Worm (Caenorhabditis elegans) whole organism, L4 larva: ENCODE results near the gene ins-13.

ENCODE experiments used
- F26F4.8 ChIP-seq: fragments of 200-800 bp; sonication (Bioruptor generic); conservative IDR thresholded peaks from 2 replicates; pipeline ENCODE4 v1.3.6; 2022; ENCODE audit warnings: missing genetic modification characterization, missing compliant biosample characterization
- F44E2.7 ChIP-seq: fragments of 200-800 bp; sonication (Bioruptor generic); IDR thresholded peaks from 2 replicates; pipeline ENCODE4 v2.1.2; 2022; ENCODE audit warnings: missing genetic modification characterization, missing compliant biosample characterization
- R02D3.7 ChIP-seq: fragments of 150-350 bp; sonication (generic microtip); optimal IDR thresholded peaks from 3 replicates; lab custom pipeline; 2014; ENCODE audit warnings: missing biosample characterization, missing genetic modification characterization
- T20F7.1 ChIP-seq: fragments of 200-800 bp; sonication (Bioruptor generic); optimal IDR thresholded peaks from 2 replicates; lab custom pipeline; 2018; ENCODE audit warnings: mild to moderate bottlenecking, missing genetic modification characterization, missing compliant biosample characterization
- Y75B8A.6 ChIP-seq: fragments of 200-800 bp; sonication (Bioruptor generic); IDR thresholded peaks from 2 replicates; pipeline ENCODE4 v1.3.6; 2022; ENCODE audit warnings: missing genetic modification reagents, missing genetic modification characterization, missing compliant biosample characterization
- ama-1 ChIP-seq: fragments of 150-350 bp; optimal IDR thresholded peaks from 2 replicates; lab custom pipeline; 2014; ENCODE audit warnings: inconsistent platforms, mixed read lengths
- arid-1 ChIP-seq: fragments of 200-800 bp; sonication (Bioruptor generic); conservative IDR thresholded peaks from 2 replicates; pipeline ENCODE4 v1.3.6; 2022; ENCODE audit warnings: missing genetic modification reagents, missing genetic modification characterization, missing compliant biosample characterization
- ceh-28 ChIP-seq: fragments of 150-350 bp; optimal IDR thresholded peaks from 2 replicates; lab custom pipeline; 2014; ENCODE audit warnings: missing biosample characterization, missing genetic modification reagents, missing genetic modification characterization
- ceh-32 ChIP-seq: sonication (generic microtip); optimal IDR thresholded peaks from 2 replicates; lab custom pipeline; 2016; ENCODE audit warnings: mild to moderate bottlenecking, missing genetic modification characterization, missing compliant biosample characterization; ENCODE audit not compliant: poor library complexity
- ceh-44 ChIP-seq: fragments of 200-800 bp; sonication (Bioruptor generic); IDR thresholded peaks from 2 replicates; pipeline ENCODE4 v1.3.6; 2022; ENCODE audit warnings: missing genetic modification reagents, missing genetic modification characterization, missing compliant biosample characterization
- ctbp-1 ChIP-seq: fragments of 200-800 bp; sonication (Bioruptor generic); IDR thresholded peaks from 2 replicates; pipeline ENCODE4 v1.3.6; 2022; ENCODE audit warnings: missing genetic modification reagents, missing genetic modification characterization, missing compliant biosample characterization
- daf-12 ChIP-seq: fragments of 150-350 bp; optimal IDR thresholded peaks from 2 replicates; lab custom pipeline; 2014; ENCODE audit warnings: missing biosample characterization, missing genetic modification reagents, missing genetic modification characterization
- daf-19 ChIP-seq: fragments of 200-800 bp; sonication (Bioruptor generic); conservative IDR thresholded peaks from 2 replicates; pipeline ENCODE4 v1.3.6; 2022; ENCODE audit warnings: missing genetic modification characterization, missing compliant biosample characterization
- daf-8 ChIP-seq: fragments of 200-800 bp; sonication (Bioruptor generic); IDR thresholded peaks from 2 replicates; pipeline ENCODE4 v1.3.6; 2022; ENCODE audit warnings: missing genetic modification characterization, missing compliant biosample characterization
- dmd-6 ChIP-seq: fragments of 200-800 bp; sonication (Bioruptor generic); IDR thresholded peaks from 2 replicates; pipeline ENCODE4 v1.3.6; 2022; ENCODE audit warnings: missing genetic modification reagents, missing genetic modification characterization, missing compliant biosample characterization
- dmd-9 ChIP-seq: fragments of 200-800 bp; sonication (Bioruptor generic); IDR thresholded peaks from 2 replicates; pipeline ENCODE4 v1.3.6; 2022; ENCODE audit warnings: missing genetic modification reagents, missing genetic modification characterization, missing compliant biosample characterization
- egl-27 ChIP-seq: sonication (generic microtip); optimal IDR thresholded peaks from 3 replicates; lab custom pipeline; 2017; ENCODE audit warnings: missing biosample characterization, missing genetic modification reagents, missing genetic modification characterization
- gei-8 ChIP-seq: fragments of 200-800 bp; sonication (Bioruptor generic); optimal IDR thresholded peaks from 2 replicates; lab custom pipeline; 2018; ENCODE audit warnings: mild to moderate bottlenecking, missing genetic modification characterization, missing compliant biosample characterization
- hif-1 ChIP-seq, 2 experiments: sonication (generic microtip); optimal IDR thresholded peaks; 2 replicates each; lab custom pipeline; 2016 to 2017; ENCODE audit warnings: missing compliant biosample characterization in 2 of 2, missing genetic modification characterization in 2 of 2, missing genetic modification reagents in 2 of 2, missing genotype in 2 of 2, mild to moderate bottlenecking in 1 of 2
- hlh-11 ChIP-seq: fragments of 200-800 bp; sonication (Bioruptor generic); optimal IDR thresholded peaks from 2 replicates; lab custom pipeline; 2018; ENCODE audit warnings: mild to moderate bottlenecking, missing genetic modification characterization, missing compliant biosample characterization
- hmg-1.1 ChIP-seq: fragments of 200-800 bp; sonication (Bioruptor generic); IDR thresholded peaks from 2 replicates; pipeline ENCODE4 v1.3.6; 2022; ENCODE audit warnings: missing genetic modification reagents, missing genetic modification characterization, missing compliant biosample characterization
- lim-7 ChIP-seq: fragments of 200-800 bp; sonication (Bioruptor generic); IDR thresholded peaks from 2 replicates; pipeline ENCODE4 v1.3.6; 2022; ENCODE audit warnings: missing genetic modification characterization, missing compliant biosample characterization
- lin-1 ChIP-seq: fragments of 200-800 bp; sonication (Bioruptor generic); IDR thresholded peaks from 2 replicates; pipeline ENCODE4 v1.3.6; 2022; ENCODE audit warnings: missing genetic modification reagents, missing genetic modification characterization, missing compliant biosample characterization
- lin-15B ChIP-seq: fragments of 150-350 bp; sonication (generic microtip); optimal IDR thresholded peaks from 3 replicates; lab custom pipeline; 2014; ENCODE audit warnings: missing biosample characterization, missing genetic modification characterization
- lin-29 ChIP-seq: fragments of 200-800 bp; sonication (Bioruptor generic); IDR thresholded peaks from 2 replicates; pipeline ENCODE4 v1.3.6; 2022; ENCODE audit warnings: missing genetic modification reagents, missing genetic modification characterization, missing compliant biosample characterization
- lin-39 ChIP-seq: fragments of 150-350 bp; optimal IDR thresholded peaks from 2 replicates; lab custom pipeline; 2014; ENCODE audit warnings: missing biosample characterization, missing genetic modification reagents, missing genetic modification characterization
- lir-3 ChIP-seq: sonication (generic microtip); optimal IDR thresholded peaks from 2 replicates; lab custom pipeline; 2016; ENCODE audit warnings: mild to moderate bottlenecking, missing genetic modification characterization, missing compliant biosample characterization
- madf-9 ChIP-seq: fragments of 200-800 bp; sonication (Bioruptor generic); conservative IDR thresholded peaks from 2 replicates; pipeline ENCODE4 v1.3.6; 2022; ENCODE audit warnings: missing genetic modification reagents, missing genetic modification characterization, missing compliant biosample characterization
- mep-1 ChIP-seq: fragments of 150-350 bp; sonication (generic microtip); optimal IDR thresholded peaks from 3 replicates; lab custom pipeline; 2014; ENCODE audit warnings: missing biosample characterization, missing genetic modification characterization
- mxl-2 ChIP-seq: fragments of 200-800 bp; sonication (Bioruptor generic); conservative IDR thresholded peaks from 2 replicates; pipeline ENCODE4 v1.3.6; 2022; ENCODE audit warnings: missing genetic modification reagents, missing genetic modification characterization, missing compliant biosample characterization
- mxl-3 ChIP-seq: fragments of 200-800 bp; sonication (Bioruptor generic); optimal IDR thresholded peaks from 2 replicates; lab custom pipeline; 2018; ENCODE audit warnings: mild to moderate bottlenecking, missing genetic modification characterization, missing compliant biosample characterization
- nhr-10 ChIP-seq: fragments of 150-350 bp; optimal IDR thresholded peaks from 2 replicates; lab custom pipeline; 2014; ENCODE audit warnings: missing biosample characterization, missing genetic modification characterization
- nhr-11 ChIP-seq: fragments of 150-350 bp; optimal IDR thresholded peaks from 2 replicates; lab custom pipeline; 2014; ENCODE audit warnings: missing biosample characterization, missing genetic modification characterization
- nhr-111 ChIP-seq: fragments of 200-800 bp; sonication (Bioruptor generic); optimal IDR thresholded peaks from 2 replicates; lab custom pipeline; 2018; ENCODE audit warnings: mild to moderate bottlenecking, missing genetic modification characterization, missing compliant biosample characterization
- nhr-28 ChIP-seq: fragments of 150-350 bp; optimal IDR thresholded peaks from 2 replicates; lab custom pipeline; 2014; ENCODE audit warnings: missing biosample characterization, missing genetic modification characterization
- nhr-41 ChIP-seq: fragments of 200-800 bp; sonication (Bioruptor generic); IDR thresholded peaks from 2 replicates; pipeline ENCODE4 v1.3.6; 2022; ENCODE audit warnings: missing genetic modification reagents, missing genetic modification characterization, missing compliant biosample characterization
- nhr-6 ChIP-seq: fragments of 150-350 bp; optimal IDR thresholded peaks from 2 replicates; lab custom pipeline; 2014; ENCODE audit warnings: missing biosample characterization, missing genetic modification characterization
- php-3 ChIP-seq: fragments of 200-800 bp; sonication (Bioruptor generic); IDR thresholded peaks from 2 replicates; pipeline ENCODE4 v1.3.6; 2022; ENCODE audit warnings: missing genetic modification reagents, missing genetic modification characterization, missing compliant biosample characterization
- rbr-2 ChIP-seq: sonication (generic microtip); optimal IDR thresholded peaks from 2 replicates; lab custom pipeline; 2016; ENCODE audit warnings: missing genotype, missing genetic modification characterization, missing compliant biosample characterization
- sdz-12 ChIP-seq: fragments of 200-800 bp; sonication (Bioruptor generic); optimal IDR thresholded peaks from 2 replicates; lab custom pipeline; 2018; ENCODE audit warnings: mild to moderate bottlenecking, missing genetic modification characterization, missing compliant biosample characterization
- set-16 ChIP-seq: fragments of 200-800 bp; sonication (Bioruptor generic); IDR thresholded peaks from 2 replicates; pipeline ENCODE4 v1.3.6; 2022; ENCODE audit warnings: missing genetic modification reagents, missing genetic modification characterization, missing compliant biosample characterization
- snpc-1.2 ChIP-seq: fragments of 200-800 bp; sonication (Bioruptor generic); IDR thresholded peaks from 2 replicates; pipeline ENCODE4 v1.3.6; 2022; ENCODE audit warnings: missing genetic modification reagents, missing genetic modification characterization, missing compliant biosample characterization
- snpc-4 ChIP-seq: fragments of 150-350 bp; optimal IDR thresholded peaks from 2 replicates; lab custom pipeline; 2014; ENCODE audit warnings: missing biosample characterization, missing genetic modification characterization
- unc-130 ChIP-seq: sonication (generic microtip); optimal IDR thresholded peaks from 2 replicates; lab custom pipeline; 2016; ENCODE audit warnings: missing genetic modification reagents, missing genetic modification characterization, missing compliant biosample characterization
- unc-62 ChIP-seq, 3 experiments: fragments of 150-350 bp in 1 of 3; sonication (generic microtip); optimal IDR thresholded peaks in 2 of 3; peaks in 1 of 3; 1 replicate in 1 of 3; 2 replicates in 2 of 3; lab custom pipeline; 2014 to 2017; ENCODE audit warnings: missing biosample characterization in 3 of 3, missing genetic modification characterization in 3 of 3, missing genetic modification reagents in 3 of 3, missing genotype in 1 of 3
- vab-7 ChIP-seq: fragments of 200-800 bp; sonication (Bioruptor generic); IDR thresholded peaks from 2 replicates; pipeline ENCODE4 v1.3.6; 2022; ENCODE audit warnings: missing genetic modification reagents, missing genetic modification characterization, missing compliant biosample characterization
- zfp-3 ChIP-seq: fragments of 200-800 bp; sonication (Bioruptor generic); conservative IDR thresholded peaks from 2 replicates; pipeline ENCODE4 v1.3.6; 2022; ENCODE audit warnings: missing genetic modification reagents, missing genetic modification characterization, missing compliant biosample characterization

ins-13 gene

DNA sequence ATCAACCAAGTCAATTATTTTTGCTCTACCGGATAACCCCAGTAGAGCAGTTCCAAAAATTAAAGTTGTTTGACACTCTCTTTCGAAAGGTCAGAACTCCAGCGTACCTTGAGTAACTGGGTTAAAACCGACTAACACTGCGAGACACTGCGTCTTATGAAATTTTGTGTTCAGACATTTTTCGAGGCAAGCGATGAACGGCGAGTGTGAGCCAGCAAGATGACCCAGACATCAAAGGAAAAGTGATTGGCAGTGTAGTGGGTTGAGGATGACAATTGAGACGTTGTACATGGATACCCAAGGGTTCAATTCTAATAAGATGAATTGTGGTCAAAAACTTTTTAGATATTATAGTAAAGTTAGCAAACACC is 534 bp downstream of the ins-13 start (continued):
- TF ChIP-seq R02D3.7 (tag; lab: Kevin White, UChicago) = no peak
- no peak for TF ChIP-seq ceh-32 (tag; lab: Kevin White, UChicago)
- TF ChIP-seq nhr-10 (tag; lab: Kevin White, UChicago) = peak; percentile 72
- TF ChIP-seq lin-1 = peak; percentile 59; the same call in 1 of the 2 replicates
- peak in 1 of 2 experiments; percentile 95 for TF ChIP-seq unc-62 (GFP tag; optimal IDR thresholded peaks at IDR 0.05 in 1 of 2; lab: Kevin White, UChicago)
- TF ChIP-seq unc-62 (tag; optimal IDR thresholded peaks at IDR 0.05; lab: Kevin White, UChicago) = no peak
- TF ChIP-seq lir-3 = no peak
- peak; percentile 48 for TF ChIP-seq egl-27 (tag; lab: Kevin White, UChicago)
- peak; percentile 77 for TF ChIP-seq hlh-11
- peak; percentile 46; the same call in 1 of the 2 replicates for TF ChIP-seq nhr-41 (GFP tag; lab: Robert Waterston, UW)
- TF ChIP-seq sdz-12 (GFP tag; lab: Kevin White, UChicago) = no peak
- TF ChIP-seq hmg-1.1 (GFP tag; lab: Robert Waterston, UW) = peak; percentile 8; the same call in 1 of the 2 replicates
- no peak for TF ChIP-seq daf-12 (tag; lab: Kevin White, UChicago)
- no peak for TF ChIP-seq lim-7 (GFP tag; lab: Robert Waterston, UW)
- no peak for TF ChIP-seq nhr-6 (tag; lab: Kevin White, UChicago)
- TF ChIP-seq ctbp-1 (GFP tag; lab: Robert Waterston, UW) = 0 out of 2 replicates have a peak, but pooled peaks have one; percentile 17
- peak; percentile 99 for TF ChIP-seq ama-1 (lab: Kevin White, UChicago)
- no peak for TF ChIP-seq gei-8
- no peak for TF ChIP-seq daf-8 (GFP tag; lab: Robert Waterston, UW)
- TF ChIP-seq mxl-2 = peak; percentile 60; the same call in 1 of the 2 replicates
- TF ChIP-seq set-16 (GFP tag; lab: Robert Waterston, UW) = no peak
- no peak for TF ChIP-seq F44E2.7 (GFP tag; lab: Robert Waterston, UW)
- TF ChIP-seq ceh-28 (tag; lab: Kevin White, UChicago) = no peak
- peak; percentile 61 for TF ChIP-seq vab-7 (GFP tag; lab: Robert Waterston, UW)
- TF ChIP-seq unc-130 (GFP tag; lab: Kevin White, UChicago) = no peak
- no peak for TF ChIP-seq snpc-1.2 (GFP tag; lab: Robert Waterston, UW)
- peak; percentile 62; the same call in 1 of the 2 replicates for TF ChIP-seq dmd-9 (GFP tag; lab: Robert Waterston, UW)
- no peak for TF ChIP-seq F26F4.8
- no peak for TF ChIP-seq Y75B8A.6 (GFP tag; lab: Robert Waterston, UW)

ce11 chrII:5543476-5544144 is 1.1 kb downstream of the ins-13 start:
- TF ChIP-seq unc-130 (GFP tag; lab: Kevin White, UChicago) (peak; percentile 34), dmd-6 (GFP tag; lab: Robert Waterston, UW) (peak; percentile 98), T20F7.1 (GFP tag; lab: Kevin White, UChicago) (peak; percentile 92), daf-8 (GFP tag; lab: Robert Waterston, UW) (peak; percentile 84; the same call in 1 of the 2 replicates), php-3 (GFP tag; lab: Robert Waterston, UW) (peak; percentile 86), madf-9 (GFP tag; lab: Robert Waterston, UW) (peak; percentile 94), ceh-44 (GFP tag; lab: Robert Waterston, UW) (peak; percentile 94), snpc-4 (tag; lab: Kevin White, UChicago) (peak; percentile 99), vab-7 (GFP tag; lab: Robert Waterston, UW) (peak; percentile 94), mxl-3 (GFP tag; lab: Kevin White, UChicago) (peak; percentile 90), ceh-28 (tag; lab: Kevin White, UChicago) (peak; percentile 33), arid-1 (GFP tag; lab: Robert Waterston, UW) (peak; percentile 96), rbr-2 (peak; percentile 98), nhr-41 (GFP tag; lab: Robert Waterston, UW) (peak; percentile 88), zfp-3 (GFP tag; lab: Robert Waterston, UW) (peak; percentile 94), hif-1 (tag; optimal IDR thresholded peaks at IDR 0.05; lab: Kevin White, UChicago) (peak; percentile 69 to 89), unc-62 (GFP tag; optimal IDR thresholded peaks at IDR 0.05 in 1 of 2; lab: Kevin White, UChicago) (peak in 1 of 2 experiments; percentile 100), unc-62 (tag; optimal IDR thresholded peaks at IDR 0.05; lab: Kevin White, UChicago) (peak; percentile 94), nhr-111 (GFP tag; lab: Kevin White, UChicago) (peak; percentile 97), daf-19 (GFP tag; lab: Robert Waterston, UW) (peak; percentile 95), lin-15B (peak; percentile 65), lin-39 (peak; percentile 66), lin-29 (GFP tag; lab: Robert Waterston, UW) (peak; percentile 91), dmd-9 (GFP tag; lab: Robert Waterston, UW) (peak; percentile 98), nhr-28 (tag; lab: Kevin White, UChicago) (peak; percentile 95), mep-1 (tag; lab: Kevin White, UChicago) (peak; percentile 99), R02D3.7 (tag; lab: Kevin White, UChicago) (peak; percentile 44), nhr-11 (tag; lab: Kevin White, UChicago) (peak; percentile 98)
